Worm (Caenorhabditis elegans): Measurements from ENCODE around the gene cox-6C.

The cox-6C gene

DNA sequence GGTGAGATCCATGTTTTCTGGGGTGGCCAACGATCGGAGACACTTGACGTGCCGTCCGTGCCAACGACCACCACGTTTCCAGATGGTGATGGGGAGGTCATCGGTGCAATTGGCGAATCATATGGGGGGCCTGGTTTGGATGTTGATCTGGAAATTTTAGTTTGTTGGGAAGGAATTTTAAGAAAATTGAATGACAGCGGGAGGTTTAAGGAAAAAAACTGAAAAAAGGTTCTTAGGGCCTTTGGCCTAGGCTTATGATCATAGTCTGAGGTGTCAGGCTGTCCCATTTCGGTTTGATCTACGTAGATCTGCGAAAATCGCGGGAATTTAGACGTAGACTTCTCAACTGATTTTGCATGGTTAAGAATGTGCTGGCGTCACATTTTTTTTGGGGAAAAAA is 21.3 kb downstream of the cox-6C start, which contains the start of gene col-99:
Gene col-99 (minus strand): TSS at position 101 of the 400 bp plus-strand sequence.
- TF ChIP-seq hnd-1 (tag; optimal IDR thresholded peaks at IDR 0.05), result no peak

DNA sequence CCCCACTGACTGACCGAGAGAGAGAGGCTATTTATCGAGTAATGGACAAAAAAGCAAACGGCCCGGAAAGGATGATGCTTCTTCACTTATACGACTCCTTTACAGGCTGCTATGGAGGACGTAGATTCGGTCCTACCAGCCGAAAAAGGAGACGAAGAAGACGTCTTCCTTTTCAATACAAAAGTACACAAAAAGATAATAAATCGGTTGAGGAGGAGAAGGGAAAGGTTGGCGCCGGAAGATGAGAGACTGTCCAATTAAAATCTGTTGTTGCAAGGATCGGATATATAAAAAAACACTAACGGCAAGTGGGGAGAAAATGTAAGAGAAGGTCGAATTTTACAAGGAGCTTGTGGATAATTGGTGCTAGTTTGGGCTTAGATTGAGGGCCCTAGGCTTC is 22.2 kb downstream of the cox-6C start:
- TF ChIP-seq flt-1 (GFP tag; IDR thresholded peaks at IDR 0.05), result no peak
- no peak for TF ChIP-seq ceh-13 (GFP tag; optimal IDR thresholded peaks at IDR 0.05)
- no peak for TF ChIP-seq pes-1 (GFP tag; IDR thresholded peaks at IDR 0.05)
- no peak for TF ChIP-seq hmbx-1 (tag; optimal IDR thresholded peaks at IDR 0.05)
- no peak for TF ChIP-seq tbx-37 (GFP tag; conservative IDR thresholded peaks at IDR 0.05)

DNA sequence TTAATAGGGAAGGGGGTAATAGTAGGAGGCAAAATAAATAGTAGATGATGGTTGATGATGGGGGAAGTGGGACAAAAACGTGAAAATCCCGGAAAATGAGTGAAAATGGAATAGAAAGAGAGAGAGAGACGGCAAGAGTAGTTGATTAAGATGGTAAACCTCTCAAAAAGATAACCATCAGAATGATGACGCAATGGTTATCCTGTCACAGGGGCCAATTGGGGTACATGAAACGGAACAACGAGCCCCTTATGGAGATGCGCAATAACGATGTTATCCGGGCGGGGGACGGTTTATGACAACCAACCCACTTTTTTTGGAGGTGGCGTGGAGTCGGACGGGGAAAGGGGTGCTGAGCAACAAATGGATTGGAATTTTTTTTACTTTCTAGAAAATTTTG is 23.3 kb downstream of the cox-6C start:
- TF ChIP-seq ets-7 (tag; optimal IDR thresholded peaks at IDR 0.05) (no peak), hmg-4 (GFP tag; optimal IDR thresholded peaks at IDR 0.05) (no peak), F13C5.2 (tag; optimal IDR thresholded peaks at IDR 0.05) (no peak), hnd-1 (tag; optimal IDR thresholded peaks at IDR 0.05) (no peak), scrt-1 (GFP tag; IDR thresholded peaks at IDR 0.05) (no peak)

DNA sequence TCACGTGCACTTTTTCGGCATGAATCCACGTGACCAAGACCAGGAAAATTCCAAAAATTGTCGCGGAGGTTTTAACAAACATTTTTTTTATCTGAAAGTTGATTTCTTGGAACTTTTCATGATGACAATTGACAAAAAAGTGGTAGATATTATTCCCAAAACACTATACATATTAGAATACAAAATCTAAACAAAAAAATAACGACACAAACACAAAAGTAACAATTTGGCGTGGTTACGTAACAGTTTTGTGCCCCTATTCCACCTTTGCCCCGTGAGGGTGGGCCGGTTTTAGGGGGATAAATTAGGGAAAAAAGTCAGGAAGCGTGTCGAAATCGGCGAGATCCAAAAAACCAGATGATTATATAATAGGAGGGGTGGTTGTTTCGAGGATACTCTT is 31.3 kb downstream of the cox-6C start, which contains the start of gene gegf-1:
Gene gegf-1 (minus strand): TSS at position 101 of the 400 bp plus-strand sequence.
- TF ChIP-seq scrt-1 (GFP tag; IDR thresholded peaks at IDR 0.05) (no peak), tra-4 (tag; optimal IDR thresholded peaks at IDR 0.05) (no peak), ets-7 (tag; optimal IDR thresholded peaks at IDR 0.05) (no peak), hmg-4 (GFP tag; optimal IDR thresholded peaks at IDR 0.05) (no peak), pes-1 (GFP tag; IDR thresholded peaks at IDR 0.05) (no peak), aly-1 (tag; optimal IDR thresholded peaks at IDR 0.05) (no peak), hmbx-1 (tag; optimal IDR thresholded peaks at IDR 0.05) (no peak), hnd-1 (tag; optimal IDR thresholded peaks at IDR 0.05) (no peak), ceh-36 (tag; optimal IDR thresholded peaks at IDR 0.05) (no peak), tbx-37 (GFP tag; conservative IDR thresholded peaks at IDR 0.05) (no peak), ceh-13 (GFP tag; optimal IDR thresholded peaks at IDR 0.05) (no peak), flt-1 (GFP tag; IDR thresholded peaks at IDR 0.05) (no peak), tbx-11 (GFP tag; IDR thresholded peaks at IDR 0.05) (no peak), B0310.2 (tag; optimal IDR thresholded peaks at IDR 0.05) (no peak), sea-1 (GFP tag; conservative IDR thresholded peaks at IDR 0.05) (no peak), ama-1 (optimal IDR thresholded peaks at IDR 0.05) (no peak), F13C5.2 (tag; optimal IDR thresholded peaks at IDR 0.05) (no peak)

DNA sequence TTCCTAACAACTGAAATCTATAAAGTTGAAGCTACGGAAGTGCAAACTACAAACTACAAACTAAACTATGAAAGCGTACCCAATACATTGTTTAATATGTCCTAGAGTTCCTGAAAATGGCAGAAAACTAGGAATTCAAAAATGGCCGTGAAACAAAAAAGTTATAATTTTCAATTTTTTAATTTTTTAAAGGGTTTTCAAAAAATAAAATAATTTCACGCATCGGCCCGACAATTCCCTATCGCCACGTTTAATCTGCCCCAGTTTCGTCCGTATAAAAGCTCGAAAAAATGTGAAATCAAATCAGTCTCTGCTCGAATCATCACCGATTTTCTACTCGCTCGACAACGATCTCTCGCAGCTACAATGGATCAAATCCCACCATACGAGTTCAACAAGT is 32.1 kb downstream of the cox-6C start, which contains the start of gene Y38C1AA.7:
Gene Y38C1AA.7 (plus strand): TSS at position 301 of the 400 bp plus-strand sequence.
- TF ChIP-seq ceh-13 (GFP tag; optimal IDR thresholded peaks at IDR 0.05) (no peak), aly-1 (tag; optimal IDR thresholded peaks at IDR 0.05) (no peak), flt-1 (GFP tag; IDR thresholded peaks at IDR 0.05) (no peak), F13C5.2 (tag; optimal IDR thresholded peaks at IDR 0.05) (no peak), hnd-1 (tag; optimal IDR thresholded peaks at IDR 0.05) (no peak), ceh-36 (tag; optimal IDR thresholded peaks at IDR 0.05) (no peak), tbx-37 (GFP tag; conservative IDR thresholded peaks at IDR 0.05) (no peak), tbx-11 (GFP tag; IDR thresholded peaks at IDR 0.05) (no peak), hmg-4 (GFP tag; optimal IDR thresholded peaks at IDR 0.05) (no peak), ets-7 (tag; optimal IDR thresholded peaks at IDR 0.05) (no peak)

DNA sequence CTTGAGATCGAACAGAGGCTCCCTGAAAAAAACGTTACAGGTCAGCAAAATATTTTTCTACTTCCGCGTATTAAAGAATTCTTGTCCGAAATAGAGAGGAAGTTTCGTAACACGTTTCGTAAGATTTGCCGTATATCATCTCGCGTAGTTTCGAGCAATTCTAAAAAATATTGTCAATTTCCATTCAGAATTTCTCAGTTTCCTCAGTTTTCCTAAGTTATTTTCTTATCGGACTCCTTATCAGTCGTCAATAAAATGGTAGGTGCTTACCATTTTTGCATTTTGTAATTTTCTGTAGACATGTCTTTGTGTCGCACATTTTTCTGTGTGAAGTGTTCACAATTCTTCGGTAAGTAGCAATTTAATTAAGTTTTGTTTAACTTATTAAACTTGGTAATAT is 33.3 kb downstream of the cox-6C start, which contains the start of gene Y38C1AA.19:
Gene Y38C1AA.19 (plus strand): TSS at position 301 of the 400 bp plus-strand sequence.
- TF ChIP-seq hmg-4 (GFP tag; optimal IDR thresholded peaks at IDR 0.05), result no peak
- TF ChIP-seq flt-1 (GFP tag; IDR thresholded peaks at IDR 0.05), result no peak
- no peak for TF ChIP-seq tbx-37 (GFP tag; conservative IDR thresholded peaks at IDR 0.05)
- TF ChIP-seq ets-7 (tag; optimal IDR thresholded peaks at IDR 0.05), result no peak
- no peak for TF ChIP-seq F13C5.2 (tag; optimal IDR thresholded peaks at IDR 0.05)
- TF ChIP-seq ceh-13 (GFP tag; optimal IDR thresholded peaks at IDR 0.05), result no peak
- TF ChIP-seq tbx-11 (GFP tag; IDR thresholded peaks at IDR 0.05), result no peak
- no peak for TF ChIP-seq sea-1 (GFP tag; conservative IDR thresholded peaks at IDR 0.05)
- TF ChIP-seq pes-1 (GFP tag; IDR thresholded peaks at IDR 0.05), result no peak
- TF ChIP-seq hnd-1 (tag; optimal IDR thresholded peaks at IDR 0.05), result no peak
- TF ChIP-seq scrt-1 (GFP tag; IDR thresholded peaks at IDR 0.05), result no peak

DNA sequence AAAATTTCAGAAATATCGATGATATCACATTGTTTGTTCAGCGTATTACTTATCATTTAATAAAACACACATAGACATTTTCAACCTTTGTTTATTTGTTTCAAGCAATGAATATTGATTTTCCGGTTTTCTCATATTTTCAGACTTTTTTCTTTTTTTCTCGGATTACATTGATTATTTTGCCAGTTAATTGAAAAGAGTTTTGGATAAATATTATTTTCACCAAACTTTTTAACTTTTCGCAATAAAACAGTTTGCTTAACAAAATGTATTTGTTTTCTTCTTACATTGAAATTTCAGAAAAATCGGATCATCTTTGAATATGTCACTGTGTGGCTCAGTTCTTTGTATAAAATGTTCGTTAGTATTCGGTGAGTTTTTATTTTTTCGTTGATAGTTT is 36.0 kb downstream of the cox-6C start, which contains the start of gene Y38C1AA.6:
Gene Y38C1AA.6 (plus strand): TSS at position 301 of the 400 bp plus-strand sequence.
- TF ChIP-seq flt-1 (GFP tag; IDR thresholded peaks at IDR 0.05) (no peak), B0310.2 (tag; optimal IDR thresholded peaks at IDR 0.05) (no peak), tbx-37 (GFP tag; conservative IDR thresholded peaks at IDR 0.05) (no peak), pes-1 (GFP tag; IDR thresholded peaks at IDR 0.05) (no peak), scrt-1 (GFP tag; IDR thresholded peaks at IDR 0.05) (no peak), aly-1 (tag; optimal IDR thresholded peaks at IDR 0.05) (no peak), ceh-36 (tag; optimal IDR thresholded peaks at IDR 0.05) (no peak)

DNA sequence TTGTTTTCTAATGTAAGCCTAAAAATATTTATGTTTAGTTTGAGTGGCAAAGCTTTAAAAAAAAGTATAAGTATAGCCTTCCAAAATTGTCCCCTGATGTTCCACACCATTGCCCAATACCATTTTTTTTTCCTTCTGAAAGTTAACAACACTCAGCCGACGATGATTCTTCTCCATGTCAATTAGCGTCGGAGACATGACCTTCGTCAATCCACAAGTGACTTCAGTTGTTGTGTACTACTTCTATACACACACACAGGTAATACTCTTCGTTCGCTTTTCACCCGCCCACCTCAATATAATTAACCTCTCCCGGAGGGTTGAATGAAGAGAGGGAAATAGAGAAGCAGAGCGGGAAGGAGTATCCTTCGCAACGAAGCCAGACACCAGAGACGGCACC is 38.2 kb downstream of the cox-6C start, which contains the start of gene cutl-24:
Gene cutl-24 (plus strand): TSS at position 301 of the 400 bp plus-strand sequence.
- TF ChIP-seq aly-1 (tag; optimal IDR thresholded peaks at IDR 0.05), result no peak
- no peak for TF ChIP-seq hmbx-1 (tag; optimal IDR thresholded peaks at IDR 0.05)
- TF ChIP-seq tbx-11 (GFP tag; IDR thresholded peaks at IDR 0.05), result no peak
- no peak for TF ChIP-seq sea-1 (GFP tag; conservative IDR thresholded peaks at IDR 0.05)
- no peak for TF ChIP-seq pes-1 (GFP tag; IDR thresholded peaks at IDR 0.05)

DNA sequence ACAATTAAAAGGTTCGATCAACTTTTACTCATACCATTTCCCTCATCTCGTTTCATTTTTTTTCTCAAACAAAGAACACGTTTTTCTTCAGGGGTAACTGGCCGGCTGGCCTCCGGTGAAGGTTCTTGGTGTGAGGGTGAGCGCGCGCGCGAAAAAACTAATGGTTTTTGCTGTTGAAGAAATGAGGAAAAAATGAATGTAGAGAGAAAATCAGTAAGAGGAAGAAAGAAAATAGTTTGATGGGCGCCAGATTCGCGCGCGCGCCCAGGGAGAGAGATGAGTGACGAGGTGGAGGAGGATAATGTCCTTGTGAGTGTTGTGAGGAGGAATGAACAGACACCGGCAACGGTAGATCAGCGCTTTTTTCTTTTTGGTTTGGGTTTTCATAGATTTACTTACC is 44.5 kb downstream of the cox-6C start:
- TF ChIP-seq sea-1 (GFP tag; conservative IDR thresholded peaks at IDR 0.05) (no peak), ceh-13 (GFP tag; optimal IDR thresholded peaks at IDR 0.05) (no peak), hmg-4 (GFP tag; optimal IDR thresholded peaks at IDR 0.05) (no peak), ceh-36 (tag; optimal IDR thresholded peaks at IDR 0.05) (no peak), tra-4 (tag; optimal IDR thresholded peaks at IDR 0.05) (no peak), ama-1 (optimal IDR thresholded peaks at IDR 0.05) (no peak), pes-1 (GFP tag; IDR thresholded peaks at IDR 0.05) (no peak), tbx-11 (GFP tag; IDR thresholded peaks at IDR 0.05) (no peak), tbx-37 (GFP tag; conservative IDR thresholded peaks at IDR 0.05) (no peak), scrt-1 (GFP tag; IDR thresholded peaks at IDR 0.05) (no peak), hnd-1 (tag; optimal IDR thresholded peaks at IDR 0.05) (no peak), F13C5.2 (tag; optimal IDR thresholded peaks at IDR 0.05) (no peak), aly-1 (tag; optimal IDR thresholded peaks at IDR 0.05) (no peak), B0310.2 (tag; optimal IDR thresholded peaks at IDR 0.05) (no peak), flt-1 (GFP tag; IDR thresholded peaks at IDR 0.05) (no peak)

Data from whole organism, early embryonic.